Fruit fly (Drosophila melanogaster) whole organism, prepupa: ENCODE data around the gene CG18808.

Experiments used
- CG10631 ChIP-seq: fragments of 200-800 bp; sonication (Bioruptor generic); optimal IDR thresholded peaks from 2 replicates; lab custom pipeline; 2016; ENCODE audit warnings: missing biosample characterization, missing genetic modification characterization
- CG10669 ChIP-seq: fragments of 200-800 bp; sonication (Bioruptor generic); optimal IDR thresholded peaks from 3 replicates; lab custom pipeline; 2018; ENCODE audit warnings: missing biosample characterization, mild to moderate bottlenecking, missing genetic modification characterization, moderate library complexity
- CG11762 ChIP-seq: fragments of 200-800 bp; sonication (Bioruptor generic); optimal IDR thresholded peaks from 3 replicates; lab custom pipeline; 2016; ENCODE audit warnings: missing biosample characterization, missing genetic modification characterization; ENCODE audit not compliant: insufficient read depth
- CG15336 ChIP-seq: fragments of 200-800 bp; sonication (Bioruptor generic); IDR thresholded peaks from 2 replicates; pipeline ENCODE4 v1.3.6; 2022; ENCODE audit warnings: missing biosample characterization, missing genetic modification characterization
- CG16779 ChIP-seq: fragments of 200-800 bp; sonication (Bioruptor generic); optimal IDR thresholded peaks from 3 replicates; lab custom pipeline; 2017; ENCODE audit warnings: missing biosample characterization, mild to moderate bottlenecking, missing genetic modification characterization
- CG3032 ChIP-seq: fragments of 200-800 bp; optimal IDR thresholded peaks from 2 replicates; lab custom pipeline; 2019; ENCODE audit warnings: missing biosample characterization, mild to moderate bottlenecking, missing genetic modification characterization, moderate library complexity
- CG31627 ChIP-seq: fragments of 200-800 bp; sonication (Bioruptor generic); optimal IDR thresholded peaks from 3 replicates; lab custom pipeline; 2016; ENCODE audit warnings: missing biosample characterization, missing genetic modification characterization
- CG32006 ChIP-seq: fragments of 200-800 bp; sonication (Bioruptor generic); optimal IDR thresholded peaks from 3 replicates; lab custom pipeline; 2017; ENCODE audit warnings: missing biosample characterization, mild to moderate bottlenecking, missing genetic modification characterization
- CG34406 ChIP-seq: fragments of 200-800 bp; sonication (Bioruptor generic); optimal IDR thresholded peaks from 3 replicates; lab custom pipeline; 2016; ENCODE audit warnings: missing biosample characterization, missing genetic modification characterization
- CG3919 ChIP-seq: fragments of 200-800 bp; sonication (Bioruptor generic); optimal IDR thresholded peaks from 3 replicates; lab custom pipeline; 2016; ENCODE audit warnings: missing biosample characterization, missing genetic modification characterization
- CG4318 ChIP-seq: fragments of 200-800 bp; sonication (Bioruptor generic); optimal IDR thresholded peaks from 3 replicates; lab custom pipeline; 2017; ENCODE audit warnings: missing biosample characterization, mild to moderate bottlenecking, missing genetic modification characterization
- CG6163 ChIP-seq: fragments of 200-800 bp; sonication (Bioruptor generic); IDR thresholded peaks from 3 replicates; pipeline ENCODE4 v1.3.6; 2022; ENCODE audit warnings: missing biosample characterization, missing genetic modification characterization
- CG6792 ChIP-seq: fragments of 200-800 bp; sonication (Bioruptor generic); optimal IDR thresholded peaks from 3 replicates; lab custom pipeline; 2016; ENCODE audit warnings: missing biosample characterization, missing genetic modification characterization
- CG6808 ChIP-seq: fragments of 200-800 bp; sonication (Bioruptor generic); optimal IDR thresholded peaks from 3 replicates; lab custom pipeline; 2017; ENCODE audit warnings: missing biosample characterization, missing genetic modification characterization, mild to moderate bottlenecking, moderate library complexity, missing genetic modification reagents
- CG6854 ChIP-seq: fragments of 200-800 bp; sonication (Bioruptor generic); optimal IDR thresholded peaks from 2 replicates; lab custom pipeline; 2017; ENCODE audit warnings: missing biosample characterization, mild to moderate bottlenecking, missing genetic modification characterization
- CG8119 ChIP-seq: fragments of 200-800 bp; sonication (Bioruptor generic); IDR thresholded peaks from 3 replicates; pipeline ENCODE4 v1.3.6; 2022; ENCODE audit warnings: missing biosample characterization, missing genetic modification characterization
- CG8319 ChIP-seq: fragments of 200-800 bp; sonication (Bioruptor generic); optimal IDR thresholded peaks from 3 replicates; lab custom pipeline; 2016; ENCODE audit warnings: missing biosample characterization, missing genetic modification characterization
- CG8632 ChIP-seq: fragments of 200-800 bp; sonication (Bioruptor generic); optimal IDR thresholded peaks from 3 replicates; lab custom pipeline; 2016; ENCODE audit warnings: missing biosample characterization, missing genetic modification characterization
- CG9139 ChIP-seq: fragments of 200-800 bp; sonication (Bioruptor generic); optimal IDR thresholded peaks from 3 replicates; lab custom pipeline; 2017; ENCODE audit warnings: missing biosample characterization, mild to moderate bottlenecking, missing genetic modification characterization
- Eip75B ChIP-seq: fragments of 200-800 bp; sonication (Bioruptor generic); optimal IDR thresholded peaks from 3 replicates; lab custom pipeline; 2016; ENCODE audit warnings: missing biosample characterization, missing genetic modification characterization
- Eip78C ChIP-seq: fragments of 200-800 bp; sonication (Bioruptor generic); peaks from one replicate; lab custom pipeline; 2016; ENCODE audit warnings: missing biosample characterization, missing genetic modification characterization
- Eip93F ChIP-seq: fragments of 200-800 bp; sonication (Bioruptor generic); optimal IDR thresholded peaks from 2 replicates; lab custom pipeline; 2016; ENCODE audit warnings: missing biosample characterization, mild to moderate bottlenecking, missing genetic modification characterization
- Ets21C ChIP-seq: fragments of 200-800 bp; sonication (Bioruptor generic); optimal IDR thresholded peaks from 3 replicates; lab custom pipeline; 2016; ENCODE audit warnings: missing biosample characterization, missing genetic modification characterization
- Ets96B ChIP-seq: fragments of 200-800 bp; optimal IDR thresholded peaks from 2 replicates; lab custom pipeline; 2019; ENCODE audit warnings: missing biosample characterization, mild to moderate bottlenecking, missing genetic modification characterization, moderate library complexity
- Hr38 ChIP-seq: sonication (Bioruptor generic); optimal IDR thresholded peaks from 2 replicates; lab custom pipeline; 2016; ENCODE audit warnings: missing biosample characterization, missing genetic modification characterization
- Hr39 ChIP-seq: fragments of 200-800 bp; sonication (Bioruptor generic); optimal IDR thresholded peaks from 2 replicates; lab custom pipeline; 2016; ENCODE audit warnings: missing biosample characterization, missing genetic modification characterization
- Hr4 ChIP-seq: fragments of 200-800 bp; sonication (Bioruptor generic); optimal IDR thresholded peaks from 3 replicates; lab custom pipeline; 2016; ENCODE audit warnings: missing biosample characterization, missing genetic modification characterization
- Lpt ChIP-seq: fragments of 200-800 bp; sonication (Bioruptor generic); optimal IDR thresholded peaks from 3 replicates; lab custom pipeline; 2016; ENCODE audit warnings: missing biosample characterization, missing genetic modification characterization
- Met ChIP-seq: fragments of 200-800 bp; sonication (Bioruptor generic); optimal IDR thresholded peaks from 3 replicates; lab custom pipeline; 2016; ENCODE audit warnings: missing biosample characterization, missing genetic modification characterization
- OdsH ChIP-seq: fragments of 200-800 bp; sonication (Bioruptor generic); optimal IDR thresholded peaks from 3 replicates; lab custom pipeline; 2016; ENCODE audit warnings: missing biosample characterization, missing genetic modification characterization
- Smox ChIP-seq: fragments of 200-800 bp; sonication (Bioruptor generic); optimal IDR thresholded peaks from 3 replicates; lab custom pipeline; 2016; ENCODE audit warnings: missing biosample characterization, missing genetic modification characterization
- Sox15 ChIP-seq: fragments of 200-800 bp; sonication (Bioruptor generic); optimal IDR thresholded peaks from 3 replicates; lab custom pipeline; 2016; ENCODE audit warnings: missing biosample characterization, missing genetic modification characterization
- achi ChIP-seq: fragments of 200-800 bp; sonication (Bioruptor generic); optimal IDR thresholded peaks from 3 replicates; lab custom pipeline; 2016; ENCODE audit warnings: missing biosample characterization, missing genetic modification characterization
- acj6 ChIP-seq: fragments of 200-800 bp; sonication (Bioruptor generic); optimal IDR thresholded peaks from 3 replicates; lab custom pipeline; 2016; ENCODE audit warnings: missing biosample characterization, missing genetic modification characterization
- cyc ChIP-seq: fragments of 200-800 bp; sonication (Bioruptor generic); optimal IDR thresholded peaks from 3 replicates; lab custom pipeline; 2016; ENCODE audit warnings: missing biosample characterization, missing genetic modification characterization
- dac ChIP-seq: fragments of 200-800 bp; sonication (Bioruptor generic); optimal IDR thresholded peaks from 2 replicates; lab custom pipeline; 2017; ENCODE audit warnings: missing biosample characterization, mild to moderate bottlenecking, missing genetic modification characterization
- eg ChIP-seq: fragments of 200-800 bp; sonication (Bioruptor generic); IDR thresholded peaks from 3 replicates; pipeline ENCODE4 v1.3.6; 2022; ENCODE audit warnings: missing biosample characterization, missing genetic modification characterization
- esn ChIP-seq: fragments of 200-800 bp; sonication (Bioruptor generic); optimal IDR thresholded peaks from 2 replicates; lab custom pipeline; 2016; ENCODE audit warnings: missing biosample characterization, mild to moderate bottlenecking, missing genetic modification characterization, moderate library complexity
- fd85E ChIP-seq: fragments of 200-800 bp; sonication (Bioruptor generic); optimal IDR thresholded peaks from 3 replicates; lab custom pipeline; 2016; ENCODE audit warnings: missing biosample characterization, missing genetic modification characterization
- fkh ChIP-seq: fragments of 200-800 bp; sonication (Bioruptor generic); optimal IDR thresholded peaks from 3 replicates; lab custom pipeline; 2017; ENCODE audit warnings: missing biosample characterization, mild to moderate bottlenecking, missing genetic modification characterization, moderate library complexity
- lz ChIP-seq: fragments of 200-800 bp; sonication (Bioruptor generic); optimal IDR thresholded peaks from 3 replicates; lab custom pipeline; 2016; ENCODE audit warnings: missing biosample characterization, missing genetic modification characterization
- net ChIP-seq: fragments of 200-800 bp; sonication (Bioruptor generic); optimal IDR thresholded peaks from 3 replicates; lab custom pipeline; 2016; ENCODE audit warnings: missing biosample characterization, missing genetic modification characterization
- pdm3 ChIP-seq: fragments of 200-800 bp; sonication (Bioruptor generic); optimal IDR thresholded peaks from 3 replicates; lab custom pipeline; 2016; ENCODE audit warnings: missing biosample characterization, missing genetic modification characterization
- salr ChIP-seq, 2 experiments: fragments of 200-800 bp; sonication (Bioruptor generic); optimal IDR thresholded peaks; 3 replicates each; lab custom pipeline; 2016 to 2018; ENCODE audit warnings: missing biosample characterization in 2 of 2, missing genetic modification characterization in 2 of 2, mild to moderate bottlenecking in 1 of 2
- spab ChIP-seq: fragments of 200-800 bp; sonication (Bioruptor generic); optimal IDR thresholded peaks from 2 replicates; lab custom pipeline; 2017; ENCODE audit warnings: missing biosample characterization, mild to moderate bottlenecking, missing genetic modification characterization, missing genetic modification reagents
- svp ChIP-seq: fragments of 200-800 bp; sonication (Bioruptor generic); peaks from one replicate; lab custom pipeline; 2016; ENCODE audit warnings: missing biosample characterization, missing genetic modification characterization
- topi ChIP-seq: fragments of 200-800 bp; sonication (Bioruptor generic); optimal IDR thresholded peaks from 3 replicates; lab custom pipeline; 2016; ENCODE audit warnings: missing biosample characterization, missing genetic modification characterization
- vri ChIP-seq: fragments of 200-800 bp; sonication (Bioruptor generic); optimal IDR thresholded peaks from 3 replicates; lab custom pipeline; 2016; ENCODE audit warnings: missing biosample characterization, mild to moderate bottlenecking, missing genetic modification characterization

Gene CG18808

dm6 chr3L:4836353-4836752 lies 29.1 kb upstream of the CG18808 start (continued):
- TF ChIP-seq Smox (peak; percentile 42), CG16779 (tag; lab: Kevin White, UChicago) (peak; percentile 67), topi (GFP tag; lab: Kevin White, UChicago) (peak; percentile 46), eg (GFP tag; lab: Robert Waterston, UW) (peak; percentile 72), CG3032 (tag; lab: Kevin White, UChicago) (peak; percentile 76), vri (GFP tag; lab: Kevin White, UChicago) (no peak), CG6792 (GFP tag; lab: Kevin White, UChicago) (peak; percentile 76), cyc (peak; percentile 57), fd85E (peak; percentile 27), CG9139 (GFP tag; lab: Kevin White, UChicago) (peak; percentile 61), CG8319 (GFP tag; lab: Kevin White, UChicago) (peak; percentile 73), lz (GFP tag; lab: Kevin White, UChicago) (peak; percentile 45), spab (GFP tag; lab: Kevin White, UChicago) (peak; percentile 76), OdsH (GFP tag; lab: Kevin White, UChicago) (peak; percentile 59), salr (GFP tag; optimal IDR thresholded peaks at IDR 0.05; lab: Kevin White, UChicago) (peak; percentile 43 to 75), esn (peak; percentile 60), CG10669 (GFP tag; lab: Kevin White, UChicago) (peak; percentile 83), CG11762 (GFP tag; lab: Kevin White, UChicago) (peak; percentile 67), CG15336 (peak; percentile 58), svp (GFP tag; lab: Kevin White, UChicago) (peak; percentile 89), achi (GFP tag; lab: Kevin White, UChicago) (peak; percentile 68), acj6 (peak; percentile 70), Ets96B (tag; lab: Kevin White, UChicago) (peak; percentile 87), Ets21C (GFP tag; lab: Kevin White, UChicago) (peak; percentile 23), CG6163 (GFP tag; lab: Robert Waterston, UW) (peak; percentile 84)

dm6 chr3L:4835005-4835404 lies 27.8 kb upstream of the CG18808 start:
- no peak for TF ChIP-seq net (GFP tag; lab: Kevin White, UChicago)
- 0 out of 3 replicates have a peak, but pooled peaks have one; percentile 45 for TF ChIP-seq CG6163 (GFP tag; lab: Robert Waterston, UW)
- TF ChIP-seq Ets21C (GFP tag; lab: Kevin White, UChicago): no peak
- peak; percentile 5 for TF ChIP-seq CG4318 (GFP tag; lab: Kevin White, UChicago)
- TF ChIP-seq CG10631 (GFP tag; lab: Kevin White, UChicago): no peak
- TF ChIP-seq Hr39 (GFP tag; lab: Kevin White, UChicago): no peak
- peak; percentile 42; the same call in 1 of the 2 replicates for TF ChIP-seq CG15336
- TF ChIP-seq eg (GFP tag; lab: Robert Waterston, UW): no peak; the same call in 2 of the 3 replicates
- TF ChIP-seq acj6: peak; percentile 7
- TF ChIP-seq CG8632: no peak
- no peak for TF ChIP-seq CG34406 (GFP tag; lab: Kevin White, UChicago)
- no peak for TF ChIP-seq pdm3 (GFP tag; lab: Kevin White, UChicago)
- no peak for TF ChIP-seq salr (GFP tag; optimal IDR thresholded peaks at IDR 0.05; lab: Kevin White, UChicago)
- TF ChIP-seq Smox: no peak
- TF ChIP-seq CG8319 (GFP tag; lab: Kevin White, UChicago): no peak
- TF ChIP-seq CG16779 (tag; lab: Kevin White, UChicago): no peak
- TF ChIP-seq OdsH (GFP tag; lab: Kevin White, UChicago): no peak
- peak; percentile 36 for TF ChIP-seq CG3919 (GFP tag; lab: Kevin White, UChicago)
- TF ChIP-seq fkh: no peak
- no peak for TF ChIP-seq CG6808
- TF ChIP-seq CG6854: no peak
- TF ChIP-seq Met (GFP tag; lab: Kevin White, UChicago): no peak
- TF ChIP-seq Eip93F: no peak
- TF ChIP-seq dac (GFP tag; lab: Kevin White, UChicago): no peak
- TF ChIP-seq svp (GFP tag; lab: Kevin White, UChicago): peak; percentile 68
- TF ChIP-seq CG31627: no peak
- TF ChIP-seq Eip75B (GFP tag; lab: Kevin White, UChicago): no peak
- no peak for TF ChIP-seq topi (GFP tag; lab: Kevin White, UChicago)
- no peak for TF ChIP-seq vri (GFP tag; lab: Kevin White, UChicago)
- no peak for TF ChIP-seq Sox15 (GFP tag; lab: Kevin White, UChicago)
- TF ChIP-seq CG32006: peak; percentile 60
- peak; percentile 43; the same call in 1 of the 3 replicates for TF ChIP-seq CG8119 (GFP tag; lab: Robert Waterston, UW)
- no peak for TF ChIP-seq CG10669 (GFP tag; lab: Kevin White, UChicago)
- TF ChIP-seq Ets96B (tag; lab: Kevin White, UChicago): no peak
- peak; percentile 31 for TF ChIP-seq Hr4 (GFP tag; lab: Kevin White, UChicago)
- no peak for TF ChIP-seq Lpt
- TF ChIP-seq CG9139 (GFP tag; lab: Kevin White, UChicago): no peak
- TF ChIP-seq Hr38: no peak
- peak; percentile 83 for TF ChIP-seq Eip78C (GFP tag; lab: Kevin White, UChicago)
- TF ChIP-seq achi (GFP tag; lab: Kevin White, UChicago): peak; percentile 42
- TF ChIP-seq CG11762 (GFP tag; lab: Kevin White, UChicago): no peak
